In the genomic region with DNA sequence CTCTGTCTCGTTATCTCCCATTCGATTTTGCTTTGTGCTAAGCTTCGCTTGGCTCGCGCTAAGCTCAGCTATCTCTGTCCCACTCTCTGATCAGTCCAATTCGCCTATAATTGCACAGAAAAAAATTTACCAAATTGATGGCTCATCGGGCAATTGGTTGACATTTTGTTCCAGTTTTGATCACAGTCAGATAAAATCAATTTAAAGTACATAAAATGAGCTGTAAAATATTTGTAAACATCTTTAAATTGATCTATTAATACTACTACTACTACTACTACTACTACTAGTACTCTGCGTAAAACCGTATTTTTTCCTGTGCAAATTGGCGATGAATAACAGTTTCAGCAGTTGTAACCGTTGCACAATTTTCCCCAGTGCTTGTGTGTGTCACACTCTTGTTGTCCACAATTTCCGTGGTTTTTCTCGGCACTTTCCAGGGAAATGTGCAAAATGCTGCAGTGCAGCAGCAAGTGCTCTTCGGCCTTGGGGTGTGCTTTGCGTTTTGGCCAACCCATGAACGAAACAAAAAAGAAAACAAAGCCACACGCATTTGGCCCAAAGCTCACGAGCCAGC, we compare ENCODE assay signal across 5 fruit fly cellular contexts.
A peak's percentile ranks its signal among the peaks of the same experiment; 100 is the strongest.
TF ChIP-seq lines count a peak whose summit lies in the region.

No protein-coding gene starts in this region.

- no peak for TF ChIP-seq CTCF in whole organism, embryonic (GFP tag; optimal IDR thresholded peaks at IDR 0.05; lab: Kevin White, UChicago)

TF ChIP-seq in whole organism, adult, 20 proteins besides CTCF, POLR2A, EP300 and RAD21 (continues in another document):
- TF ChIP-seq CG11617 (GFP tag; optimal IDR thresholded peaks at IDR 0.05; lab: Kevin White, UChicago) (peak; percentile 21), CG12768 (GFP tag; optimal IDR thresholded peaks at IDR 0.05; lab: Kevin White, UChicago) (peak; percentile 66), toe (GFP tag; optimal IDR thresholded peaks at IDR 0.05; lab: Kevin White, UChicago) (peak; percentile 30), CG14711 (tag; optimal IDR thresholded peaks at IDR 0.05; lab: Kevin White, UChicago) (peak; percentile 37), kay (GFP tag; lab: Kevin White, UChicago; ENCODE audit: borderline replicate concordance) (peak; percentile 93), Crg-1 (GFP tag; optimal IDR thresholded peaks at IDR 0.05; lab: Kevin White, UChicago) (no peak), CG7045 (GFP tag; optimal IDR thresholded peaks at IDR 0.05; lab: Kevin White, UChicago) (peak; percentile 66), CG5204 (GFP tag; optimal IDR thresholded peaks at IDR 0.05; lab: Kevin White, UChicago) (peak; percentile 67), ovo (GFP tag; optimal IDR thresholded peaks at IDR 0.05; lab: Kevin White, UChicago) (no peak), Mnt (GFP tag; optimal IDR thresholded peaks at IDR 0.05; lab: Kevin White, UChicago) (no peak), cnc (optimal IDR thresholded peaks at IDR 0.05; lab: Kevin White, UChicago) (no peak), CG33017 (tag; optimal IDR thresholded peaks at IDR 0.05; lab: Kevin White, UChicago) (peak; percentile 33), pad (GFP tag; optimal IDR thresholded peaks at IDR 0.05; lab: Kevin White, UChicago) (no peak), cic (GFP tag; optimal IDR thresholded peaks at IDR 0.05; lab: Kevin White, UChicago) (peak; percentile 8), Clk (GFP tag; optimal IDR thresholded peaks at IDR 0.05; lab: Kevin White, UChicago) (no peak), CG1620 (GFP tag; optimal IDR thresholded peaks at IDR 0.05; lab: Kevin White, UChicago) (peak; percentile 11), tj (GFP tag; optimal IDR thresholded peaks at IDR 0.05; lab: Kevin White, UChicago) (peak; percentile 28)

TF ChIP-seq in whole organism, embryonic, 481 proteins besides CTCF, POLR2A, EP300 and RAD21 (continues in another document):
- TF ChIP-seq CG7839 (tag; optimal IDR thresholded peaks at IDR 0.05; lab: Kevin White, UChicago), result peak; percentile 14
- TF ChIP-seq CG32767 (GFP tag; IDR thresholded peaks at IDR 0.05; lab: Robert Waterston, UW), result no peak
- peak; percentile 10 for TF ChIP-seq CG4424 (GFP tag; optimal IDR thresholded peaks at IDR 0.05; lab: Kevin White, UChicago)
- TF ChIP-seq Hmx (GFP tag; optimal IDR thresholded peaks at IDR 0.05; lab: Kevin White, UChicago), result no peak
- no peak for TF ChIP-seq pita (GFP tag; optimal IDR thresholded peaks at IDR 0.05; lab: Kevin White, UChicago)
- peak; percentile 25 for TF ChIP-seq CG1603 (tag; optimal IDR thresholded peaks at IDR 0.05; lab: Kevin White, UChicago)
- no peak for TF ChIP-seq ems (GFP tag; optimal IDR thresholded peaks at IDR 0.05; lab: Kevin White, UChicago)
- TF ChIP-seq CoRest (tag; optimal IDR thresholded peaks at IDR 0.05; lab: Kevin White, UChicago), result peak; percentile 8
- peak in 1 of 2 experiments; percentile 39 for TF ChIP-seq Pdp1 (GFP tag; optimal IDR thresholded peaks at IDR 0.05; lab: Kevin White, UChicago)
- peak; percentile 35 for TF ChIP-seq CG2678 (tag; optimal IDR thresholded peaks at IDR 0.05; lab: Kevin White, UChicago)
- no peak for TF ChIP-seq seq (GFP tag; IDR thresholded peaks at IDR 0.05; lab: Robert Waterston, UW)
- TF ChIP-seq Dbx (GFP tag; IDR thresholded peaks at IDR 0.05; lab: Robert Waterston, UW), result 0 out of 3 replicates have a peak, but pooled peaks have one; percentile 6
- TF ChIP-seq Hr51 (GFP tag; optimal IDR thresholded peaks at IDR 0.05; lab: Kevin White, UChicago), result peak in 1 of 2 experiments; percentile 32
- TF ChIP-seq CG7372 (GFP tag; IDR thresholded peaks at IDR 0.05; lab: Robert Waterston, UW), result no peak
- TF ChIP-seq usp (GFP tag; optimal IDR thresholded peaks at IDR 0.05; lab: Kevin White, UChicago), result no peak
- TF ChIP-seq CG4854 (GFP tag; optimal IDR thresholded peaks at IDR 0.05; lab: Kevin White, UChicago), result no peak
- no peak for TF ChIP-seq peb (GFP tag; IDR thresholded peaks at IDR 0.05; lab: Robert Waterston, UW)

TF ChIP-seq in whole organism, prepupa, 60 proteins besides CTCF, POLR2A, EP300 and RAD21 (continues in another document):
- peak; percentile 45 for TF ChIP-seq lz (GFP tag; optimal IDR thresholded peaks at IDR 0.05; lab: Kevin White, UChicago)
- TF ChIP-seq CG16779 (tag; optimal IDR thresholded peaks at IDR 0.05; lab: Kevin White, UChicago), result peak; percentile 65
- no peak for TF ChIP-seq Eip93F (GFP tag; optimal IDR thresholded peaks at IDR 0.05; lab: Kevin White, UChicago)
- no peak for TF ChIP-seq CG31627 (GFP tag; optimal IDR thresholded peaks at IDR 0.05; lab: Kevin White, UChicago)
- TF ChIP-seq Ets96B (tag; optimal IDR thresholded peaks at IDR 0.05; lab: Kevin White, UChicago), result peak; percentile 77
- TF ChIP-seq CG34406 (GFP tag; optimal IDR thresholded peaks at IDR 0.05; lab: Kevin White, UChicago), result peak; percentile 55
- peak; percentile 84 for TF ChIP-seq dac (GFP tag; optimal IDR thresholded peaks at IDR 0.05; lab: Kevin White, UChicago)
- TF ChIP-seq CG11762 (GFP tag; optimal IDR thresholded peaks at IDR 0.05; lab: Kevin White, UChicago; ENCODE audit: insufficient read depth), result peak; percentile 78
- peak; percentile 82 for TF ChIP-seq pdm3 (GFP tag; optimal IDR thresholded peaks at IDR 0.05; lab: Kevin White, UChicago)
- TF ChIP-seq CG15336 (GFP tag; IDR thresholded peaks at IDR 0.05; lab: Robert Waterston, UW), result peak; percentile 87
- TF ChIP-seq Sox15 (GFP tag; optimal IDR thresholded peaks at IDR 0.05; lab: Kevin White, UChicago), result peak; percentile 63
- no peak for TF ChIP-seq Blimp-1 (GFP tag; optimal IDR thresholded peaks at IDR 0.05; lab: Kevin White, UChicago)
- peak; percentile 95 for TF ChIP-seq CG32006 (GFP tag; optimal IDR thresholded peaks at IDR 0.05; lab: Kevin White, UChicago)
- peak; percentile 83 for TF ChIP-seq CG6276 (GFP tag; optimal IDR thresholded peaks at IDR 0.05; lab: Kevin White, UChicago)
- peak; percentile 79 for TF ChIP-seq fd59A (GFP tag; optimal IDR thresholded peaks at IDR 0.05; lab: Kevin White, UChicago)
- peak; percentile 93 for TF ChIP-seq Hr4 (GFP tag; optimal IDR thresholded peaks at IDR 0.05; lab: Kevin White, UChicago)
- TF ChIP-seq CG9139 (GFP tag; optimal IDR thresholded peaks at IDR 0.05; lab: Kevin White, UChicago), result no peak
- peak; percentile 20 for TF ChIP-seq cyc (GFP tag; optimal IDR thresholded peaks at IDR 0.05; lab: Kevin White, UChicago)

TF ChIP-seq in whole organism, pupa, 21 proteins besides CTCF, POLR2A, EP300 and RAD21 (continues in another document):
- TF ChIP-seq CG15710 (tag; optimal IDR thresholded peaks at IDR 0.05; lab: Kevin White, UChicago) (peak; percentile 78), CG9948 (tag; optimal IDR thresholded peaks at IDR 0.05; lab: Kevin White, UChicago) (peak; percentile 76), CG4496 (GFP tag; IDR thresholded peaks at IDR 0.05; lab: Robert Waterston, UW) (peak; percentile 82), Snoo (tag; optimal IDR thresholded peaks at IDR 0.05; lab: Kevin White, UChicago) (no peak), fd96Ca (GFP tag; IDR thresholded peaks at IDR 0.05; lab: Robert Waterston, UW) (peak; percentile 78), CG13204 (GFP tag; optimal IDR thresholded peaks at IDR 0.05; lab: Kevin White, UChicago) (no peak), EcR (GFP tag; optimal IDR thresholded peaks at IDR 0.05; lab: Kevin White, UChicago) (no peak), CG12605 (GFP tag; IDR thresholded peaks at IDR 0.05; lab: Robert Waterston, UW) (no peak), CG8159 (tag; optimal IDR thresholded peaks at IDR 0.05; lab: Kevin White, UChicago) (peak; percentile 77), Pif1A (GFP tag; optimal IDR thresholded peaks at IDR 0.05; lab: Kevin White, UChicago) (peak; percentile 79), CG10348 (GFP tag; IDR thresholded peaks at IDR 0.05; lab: Robert Waterston, UW) (peak; percentile 47; the same call in 1 of the 2 replicates), CG32121 (GFP tag; IDR thresholded peaks at IDR 0.05; lab: Robert Waterston, UW) (peak; percentile 88), CG14655 (GFP tag; optimal IDR thresholded peaks at IDR 0.05; lab: Kevin White, UChicago) (peak; percentile 90), D1 (tag; optimal IDR thresholded peaks at IDR 0.05; lab: Kevin White, UChicago) (peak; percentile 39), Pif1B (GFP tag; optimal IDR thresholded peaks at IDR 0.05; lab: Kevin White, UChicago) (peak; percentile 64), gl (tag; optimal IDR thresholded peaks at IDR 0.05; lab: Kevin White, UChicago) (peak; percentile 35), CG17806 (tag; optimal IDR thresholded peaks at IDR 0.05; lab: Kevin White, UChicago) (peak; percentile 74), CG34367 (tag; optimal IDR thresholded peaks at IDR 0.05; lab: Kevin White, UChicago) (peak; percentile 45), Ets98B (GFP tag; IDR thresholded peaks at IDR 0.05; lab: Robert Waterston, UW) (peak; percentile 73)

TF ChIP-seq in whole organism, wandering third instar larva, 38 proteins besides CTCF, POLR2A, EP300 and RAD21:
- peak; percentile 49 for TF ChIP-seq ey (GFP tag; optimal IDR thresholded peaks at IDR 0.05; lab: Kevin White, UChicago)
- no peak for TF ChIP-seq br (GFP tag; optimal IDR thresholded peaks at IDR 0.05; lab: Kevin White, UChicago)
- TF ChIP-seq h (GFP tag; optimal IDR thresholded peaks at IDR 0.05; lab: Kevin White, UChicago), result peak; percentile 35
- peak; percentile 32 for TF ChIP-seq fru (GFP tag; optimal IDR thresholded peaks at IDR 0.05; lab: Kevin White, UChicago)
- TF ChIP-seq psq (GFP tag; optimal IDR thresholded peaks at IDR 0.05; lab: Kevin White, UChicago), result peak; percentile 35
- TF ChIP-seq OdsH (GFP tag; optimal IDR thresholded peaks at IDR 0.05; lab: Kevin White, UChicago), result no peak
- peak in 1 of 2 experiments; percentile 27 for TF ChIP-seq foxo (GFP tag; optimal IDR thresholded peaks at IDR 0.05; lab: Kevin White, UChicago)
- peak; percentile 39 for TF ChIP-seq rgr (GFP tag; optimal IDR thresholded peaks at IDR 0.05; lab: Kevin White, UChicago)
- peak; percentile 5 for TF ChIP-seq dmrt93B (GFP tag; optimal IDR thresholded peaks at IDR 0.05; lab: Kevin White, UChicago)
